Fruit fly (Drosophila melanogaster) whole organism, embryonic: Measurements from ENCODE around the gene CG5516.

Source experiments
- Atf-2 ChIP-seq: fragments of 200-800 bp; sonication (Bioruptor generic); optimal IDR thresholded peaks from 2 replicates; lab custom pipeline; 2016; ENCODE audit warnings: missing biosample characterization, missing genetic modification characterization
- Awh ChIP-seq: fragments of 200-800 bp; sonication (Bioruptor generic); IDR thresholded peaks from 2 replicates; pipeline ENCODE4, ENCODE4 v1.3.6; 2022; ENCODE audit warnings: missing biosample characterization, missing genetic modification characterization
- B-H1 ChIP-seq: fragments of 200-800 bp; sonication (Bioruptor generic); IDR thresholded peaks from 3 replicates; pipeline ENCODE4 v1.3.6; 2022; ENCODE audit warnings: missing biosample characterization, missing genetic modification characterization
- CG10147 ChIP-seq: fragments of 200-800 bp; sonication (Bioruptor generic); optimal IDR thresholded peaks from 2 replicates; lab custom pipeline; 2019; ENCODE audit warnings: missing biosample characterization, mild to moderate bottlenecking, missing genetic modification characterization, moderate library complexity
- CG10321 ChIP-seq: fragments of 200-800 bp; sonication (Bioruptor generic); IDR thresholded peaks from 2 replicates; pipeline ENCODE4 v1.3.6; 2022; ENCODE audit warnings: missing biosample characterization, missing genetic modification characterization
- CG10462 ChIP-seq: fragments of 200-800 bp; sonication (Bioruptor generic); optimal IDR thresholded peaks from 2 replicates; lab custom pipeline; 2016; ENCODE audit warnings: missing biosample characterization, missing genetic modification characterization
- CG11085 ChIP-seq: fragments of 200-800 bp; sonication (Bioruptor generic); IDR thresholded peaks from 2 replicates; pipeline ENCODE4 v1.3.6; 2022; ENCODE audit warnings: missing biosample characterization, missing genetic modification characterization
- CG11695 ChIP-seq: fragments of 200-800 bp; sonication (Bioruptor generic); IDR thresholded peaks from 3 replicates; pipeline ENCODE4 v1.3.6; 2022; ENCODE audit warnings: missing biosample characterization, missing genetic modification characterization
- CG12071 ChIP-seq: fragments of 200-800 bp; sonication (Bioruptor generic); optimal IDR thresholded peaks from 3 replicates; lab custom pipeline; 2018; ENCODE audit warnings: missing biosample characterization, mild to moderate bottlenecking, missing genetic modification characterization
- CG1233 ChIP-seq: fragments of 200-800 bp; sonication (Bioruptor generic); optimal IDR thresholded peaks from 4 replicates; lab custom pipeline; 2018; ENCODE audit warnings: missing biosample characterization, mild to moderate bottlenecking, missing genetic modification characterization
- CG13424 ChIP-seq: fragments of 200-800 bp; sonication (Bioruptor generic); optimal IDR thresholded peaks from 2 replicates; lab custom pipeline; 2019; ENCODE audit warnings: missing biosample characterization, mild to moderate bottlenecking, missing genetic modification characterization, moderate library complexity
- CG14441 ChIP-seq: fragments of 200-800 bp; sonication (Bioruptor generic); IDR thresholded peaks from 2 replicates; pipeline ENCODE4 v1.3.6; 2022; ENCODE audit warnings: missing biosample characterization, missing genetic modification characterization
- CG16779 ChIP-seq: fragments of 200-800 bp; sonication (Bioruptor generic); IDR thresholded peaks from 2 replicates; pipeline ENCODE4 v1.3.6; 2022; ENCODE audit warnings: missing biosample characterization, missing genetic modification characterization
- CG17328 ChIP-seq: fragments of 200-800 bp; sonication (Bioruptor generic); IDR thresholded peaks from 2 replicates; pipeline ENCODE4 v1.3.6; 2022; ENCODE audit warnings: missing biosample characterization, missing genetic modification characterization
- CG1832 ChIP-seq: fragments of 200-800 bp; sonication (Bioruptor generic); optimal IDR thresholded peaks from 2 replicates; lab custom pipeline; 2017; ENCODE audit warnings: missing biosample characterization, mild to moderate bottlenecking, missing genetic modification characterization, inconsistent platforms
- CG18476 ChIP-seq: fragments of 200-800 bp; sonication (Bioruptor generic); optimal IDR thresholded peaks from 2 replicates; lab custom pipeline; 2016; ENCODE audit warnings: missing biosample characterization, mild to moderate bottlenecking, missing genetic modification characterization
- CG31224 ChIP-seq: fragments of 200-800 bp; sonication (Bioruptor generic); IDR thresholded peaks from 2 replicates; pipeline ENCODE4 v1.3.6; 2022; ENCODE audit warnings: missing biosample characterization, missing genetic modification characterization
- CG32767 ChIP-seq: fragments of 200-800 bp; sonication (Bioruptor generic); IDR thresholded peaks from 2 replicates; pipeline ENCODE4 v1.3.6; 2022; ENCODE audit warnings: missing biosample characterization, missing genetic modification characterization
- CG4282 ChIP-seq: fragments of 200-800 bp; sonication (Bioruptor generic); optimal IDR thresholded peaks from 2 replicates; lab custom pipeline; 2016; ENCODE audit warnings: missing biosample characterization, missing genetic modification characterization
- CG9215 ChIP-seq: fragments of 200-800 bp; sonication (Bioruptor generic); IDR thresholded peaks from 2 replicates; pipeline ENCODE4 v1.3.6; 2022; ENCODE audit warnings: missing biosample characterization, missing genetic modification characterization
- Dbx ChIP-seq: fragments of 200-800 bp; sonication (Bioruptor generic); IDR thresholded peaks from 3 replicates; pipeline ENCODE4 v1.3.6; 2022; ENCODE audit warnings: missing biosample characterization, missing genetic modification characterization
- Deaf1 ChIP-seq: fragments of 200-800 bp; optimal IDR thresholded peaks from 3 replicates; lab custom pipeline; 2019; ENCODE audit warnings: missing biosample characterization, mild to moderate bottlenecking, missing genetic modification characterization, moderate library complexity
- Dip3 ChIP-seq: fragments of 200-800 bp; sonication (Bioruptor generic); optimal IDR thresholded peaks from 3 replicates; lab custom pipeline; 2016; ENCODE audit warnings: missing biosample characterization, missing genetic modification characterization
- Fer1 ChIP-seq: fragments of 200-800 bp; sonication (Bioruptor generic); optimal IDR thresholded peaks from 2 replicates; lab custom pipeline; 2017; ENCODE audit warnings: missing biosample characterization, mild to moderate bottlenecking, missing genetic modification characterization
- H15 ChIP-seq: fragments of 200-800 bp; sonication (Bioruptor generic); IDR thresholded peaks from 3 replicates; pipeline ENCODE4 v1.3.6; 2022; ENCODE audit warnings: missing biosample characterization, missing genetic modification characterization
- NK7.1 ChIP-seq: fragments of 200-800 bp; sonication (Bioruptor generic); optimal IDR thresholded peaks from 3 replicates; lab custom pipeline; 2016; ENCODE audit warnings: missing biosample characterization, missing genetic modification characterization
- Oli ChIP-seq: fragments of 200-800 bp; sonication (Bioruptor generic); optimal IDR thresholded peaks from 2 replicates; lab custom pipeline; 2018; ENCODE audit warnings: missing biosample characterization, mild to moderate bottlenecking, missing genetic modification characterization, moderate library complexity
- Opbp ChIP-seq: fragments of 200-800 bp; sonication (Bioruptor generic); IDR thresholded peaks from 3 replicates; pipeline ENCODE4 v1.3.6; 2022; ENCODE audit warnings: missing biosample characterization, missing genetic modification characterization; ENCODE audit not compliant: partially characterized antibody
- Pdp1 ChIP-seq, 2 experiments: fragments of 200-800 bp; sonication (Bioruptor generic); optimal IDR thresholded peaks; 3 replicates each; lab custom pipeline; 2016; ENCODE audit warnings: missing biosample characterization in 2 of 2, missing genetic modification characterization in 2 of 2, mild to moderate bottlenecking in 1 of 2, moderate library complexity in 1 of 2
- Rfx ChIP-seq: fragments of 200-800 bp; sonication (Bioruptor generic); IDR thresholded peaks from 2 replicates; pipeline ENCODE4 v1.3.6; 2022; ENCODE audit warnings: missing biosample characterization, missing genetic modification characterization
- Rx ChIP-seq: fragments of 200-800 bp; sonication (Bioruptor generic); IDR thresholded peaks from 2 replicates; pipeline ENCODE4 v1.3.6; 2022; ENCODE audit warnings: missing biosample characterization, missing genetic modification characterization
- Scr ChIP-seq: fragments of 200-800 bp; sonication (Bioruptor generic); IDR thresholded peaks from 2 replicates; pipeline ENCODE4 v1.3.6; 2022; ENCODE audit warnings: missing biosample characterization, missing genetic modification characterization; ENCODE audit not compliant: partially characterized antibody
- Sox100B ChIP-seq: fragments of 200-800 bp; sonication (Bioruptor generic); optimal IDR thresholded peaks from 3 replicates; lab custom pipeline; 2018; ENCODE audit warnings: missing biosample characterization, mild to moderate bottlenecking, missing genetic modification characterization
- Usf ChIP-seq: fragments of 200-800 bp; sonication (Bioruptor generic); optimal IDR thresholded peaks from 2 replicates; lab custom pipeline; 2017; ENCODE audit warnings: missing genotype, missing biosample characterization, missing genetic modification characterization
- YL-1 ChIP-seq: fragments of 200-800 bp; sonication (Bioruptor generic); optimal IDR thresholded peaks from 3 replicates; lab custom pipeline; 2017; ENCODE audit warnings: missing biosample characterization, mild to moderate bottlenecking, missing genetic modification characterization
- al ChIP-seq: fragments of 200-800 bp; sonication (Bioruptor generic); IDR thresholded peaks from 2 replicates; pipeline ENCODE4 v1.3.6; 2022; ENCODE audit warnings: missing biosample characterization, missing genetic modification characterization
- amos ChIP-seq: fragments of 200-800 bp; sonication (Bioruptor generic); IDR thresholded peaks from 2 replicates; pipeline ENCODE4 v1.3.6; 2022; ENCODE audit warnings: missing biosample characterization, missing genetic modification characterization; ENCODE audit not compliant: partially characterized antibody
- bigmax ChIP-seq: fragments of 200-800 bp; sonication (Bioruptor generic); optimal IDR thresholded peaks from 2 replicates; lab custom pipeline; 2018; ENCODE audit warnings: missing biosample characterization, mild to moderate bottlenecking, missing genetic modification characterization
- chn ChIP-seq: fragments of 200-800 bp; sonication (Bioruptor generic); optimal IDR thresholded peaks from 2 replicates; lab custom pipeline; 2016; ENCODE audit warnings: missing biosample characterization, missing genetic modification characterization
- danr ChIP-seq: fragments of 200-800 bp; sonication (Bioruptor generic); IDR thresholded peaks from 2 replicates; pipeline ENCODE4 v1.3.6; 2022; ENCODE audit warnings: missing biosample characterization, missing genetic modification characterization
- ewg ChIP-seq: fragments of 200-800 bp; sonication (Bioruptor generic); optimal IDR thresholded peaks from 3 replicates; lab custom pipeline; 2017; ENCODE audit warnings: mild to moderate bottlenecking, missing biosample characterization, missing genetic modification reagents, missing genetic modification characterization
- gcm ChIP-seq: fragments of 200-800 bp; sonication (Bioruptor generic); optimal IDR thresholded peaks from 2 replicates; lab custom pipeline; 2019; ENCODE audit warnings: missing biosample characterization, mild to moderate bottlenecking, missing genetic modification characterization, moderate library complexity
- nau ChIP-seq: fragments of 200-800 bp; sonication (Bioruptor generic); optimal IDR thresholded peaks from 3 replicates; lab custom pipeline; 2017; ENCODE audit warnings: missing biosample characterization, mild to moderate bottlenecking, missing genetic modification characterization, missing genetic modification reagents
- nom ChIP-seq: fragments of 200-800 bp; sonication (Bioruptor generic); optimal IDR thresholded peaks from 2 replicates; lab custom pipeline; 2017; ENCODE audit warnings: missing biosample characterization, missing genetic modification characterization, mild to moderate bottlenecking, moderate library complexity, missing genetic modification reagents
- odd ChIP-seq: fragments of 200-800 bp; sonication (Bioruptor generic); optimal IDR thresholded peaks from 2 replicates; lab custom pipeline; 2017; ENCODE audit warnings: missing biosample characterization, mild to moderate bottlenecking, missing genetic modification characterization
- pho ChIP-seq: fragments of 200-800 bp; sonication (Bioruptor generic); optimal IDR thresholded peaks from 2 replicates; lab custom pipeline; 2016; ENCODE audit warnings: missing biosample characterization, missing genetic modification characterization
- sens-2 ChIP-seq: fragments of 200-800 bp; sonication (Bioruptor generic); IDR thresholded peaks from 2 replicates; pipeline ENCODE4 v1.3.6; 2022; ENCODE audit warnings: missing biosample characterization, missing genetic modification characterization
- so ChIP-seq: fragments of 200-800 bp; sonication (Bioruptor generic); IDR thresholded peaks from 3 replicates; pipeline ENCODE4 v1.3.6; 2022; ENCODE audit warnings: missing biosample characterization, missing genetic modification characterization
- sqz ChIP-seq: fragments of 200-800 bp; sonication (Bioruptor generic); optimal IDR thresholded peaks from 3 replicates; lab custom pipeline; 2018; ENCODE audit warnings: missing biosample characterization, mild to moderate bottlenecking, missing genetic modification characterization
- stwl ChIP-seq: fragments of 200-800 bp; sonication (Bioruptor generic); optimal IDR thresholded peaks from 3 replicates; lab custom pipeline; 2018; ENCODE audit warnings: missing biosample characterization, mild to moderate bottlenecking, missing genetic modification characterization, moderate library complexity
- trem ChIP-seq: fragments of 200-800 bp; optimal IDR thresholded peaks from 3 replicates; lab custom pipeline; 2019; ENCODE audit warnings: missing biosample characterization, mild to moderate bottlenecking, missing genetic modification characterization, moderate library complexity

Gene CG5516

dm6 chr3R:15983541-15984229, 20.0 kb downstream of the CG5516 start (continued):
- TF ChIP-seq CG1233 (GFP tag; lab: Kevin White, UChicago) (peak; percentile 31), CG32767 (no peak), chn (GFP tag; lab: Kevin White, UChicago) (no peak), CG4282 (GFP tag; lab: Kevin White, UChicago) (no peak), CG17328 (GFP tag; lab: Robert Waterston, UW) (peak; percentile 51), Rfx (no peak), CG10147 (GFP tag; lab: Kevin White, UChicago) (no peak), Awh (0 out of 2 replicates have a peak, but pooled peaks have one; percentile 7), al (no peak), Oli (tag; lab: Kevin White, UChicago) (no peak), CG10321 (GFP tag; lab: Robert Waterston, UW) (no peak), Rx (GFP tag; lab: Robert Waterston, UW) (no peak), odd (GFP tag; lab: Kevin White, UChicago) (peak; percentile 9), ewg (no peak), B-H1 (GFP tag; lab: Robert Waterston, UW) (no peak), CG12071 (GFP tag; lab: Kevin White, UChicago) (peak; percentile 19), amos (GFP tag; lab: Robert Waterston, UW) (no peak), CG31224 (GFP tag; lab: Robert Waterston, UW) (no peak), sqz (GFP tag; lab: Kevin White, UChicago) (no peak), CG11085 (GFP tag; lab: Robert Waterston, UW) (no peak), CG16779 (GFP tag; lab: Robert Waterston, UW) (no peak), trem (tag; lab: Kevin White, UChicago) (peak; percentile 51), Dbx (no peak), bigmax (GFP tag; lab: Kevin White, UChicago) (no peak), sens-2 (GFP tag; lab: Robert Waterston, UW) (no peak), CG10462 (GFP tag; lab: Kevin White, UChicago) (no peak), Deaf1 (peak; percentile 2), pho (GFP tag; lab: Kevin White, UChicago) (no peak), CG1832 (GFP tag; lab: Kevin White, UChicago) (no peak), CG11695 (GFP tag; lab: Robert Waterston, UW) (0 out of 3 replicates have a peak, but pooled peaks have one; percentile 24), so (GFP tag; lab: Robert Waterston, UW) (no peak), Opbp (GFP tag; lab: Robert Waterston, UW) (no peak), nom (GFP tag; lab: Kevin White, UChicago) (no peak), Atf-2 (GFP tag; lab: Kevin White, UChicago) (no peak), Sox100B (GFP tag; lab: Kevin White, UChicago) (peak; percentile 47), NK7.1 (GFP tag; lab: Kevin White, UChicago) (no peak), Fer1 (GFP tag; lab: Kevin White, UChicago) (peak; percentile 10), Scr (GFP tag; lab: Robert Waterston, UW) (no peak), YL-1 (no peak), stwl (no peak), gcm (GFP tag; lab: Kevin White, UChicago) (peak; percentile 49), danr (GFP tag; lab: Robert Waterston, UW) (no peak), Dip3 (no peak), CG14441 (GFP tag; lab: Robert Waterston, UW) (no peak), Usf (no peak), nau (peak; percentile 38), CG9215 (no peak), CG13424 (tag; lab: Kevin White, UChicago) (peak; percentile 48), CG18476 (no peak), H15 (GFP tag; lab: Robert Waterston, UW) (no peak), Pdp1 (GFP tag; optimal IDR thresholded peaks at IDR 0.05; lab: Kevin White, UChicago) (peak in 1 of 2 experiments; percentile 9)
